Fruit fly (Drosophila melanogaster) whole organism, prepupa: ENCODE results near the gene CtsF.

Source experiments
- Blimp-1 ChIP-seq: fragments of 200-800 bp; sonication (Bioruptor generic); optimal IDR thresholded peaks from 3 replicates; lab custom pipeline; 2017; ENCODE audit warnings: missing biosample characterization, missing genetic modification characterization, mild to moderate bottlenecking, moderate library complexity, missing genetic modification reagents
- CG10631 ChIP-seq: fragments of 200-800 bp; sonication (Bioruptor generic); optimal IDR thresholded peaks from 2 replicates; lab custom pipeline; 2016; ENCODE audit warnings: missing biosample characterization, missing genetic modification characterization
- CG11294 ChIP-seq: fragments of 200-800 bp; sonication (Bioruptor generic); IDR thresholded peaks from 2 replicates; pipeline ENCODE4 v1.3.6; 2022; ENCODE audit warnings: missing biosample characterization, missing genetic modification characterization
- CG11902 ChIP-seq: fragments of 200-800 bp; sonication (Bioruptor generic); optimal IDR thresholded peaks from 3 replicates; lab custom pipeline; 2016; ENCODE audit warnings: missing biosample characterization, missing genetic modification characterization
- CG15336 ChIP-seq: fragments of 200-800 bp; sonication (Bioruptor generic); IDR thresholded peaks from 2 replicates; pipeline ENCODE4 v1.3.6; 2022; ENCODE audit warnings: missing biosample characterization, missing genetic modification characterization
- Ets96B ChIP-seq: fragments of 200-800 bp; optimal IDR thresholded peaks from 2 replicates; lab custom pipeline; 2019; ENCODE audit warnings: missing biosample characterization, mild to moderate bottlenecking, missing genetic modification characterization, moderate library complexity
- Lpt ChIP-seq: fragments of 200-800 bp; sonication (Bioruptor generic); optimal IDR thresholded peaks from 3 replicates; lab custom pipeline; 2016; ENCODE audit warnings: missing biosample characterization, missing genetic modification characterization
- OdsH ChIP-seq: fragments of 200-800 bp; sonication (Bioruptor generic); optimal IDR thresholded peaks from 3 replicates; lab custom pipeline; 2016; ENCODE audit warnings: missing biosample characterization, missing genetic modification characterization
- Sox14 ChIP-seq: fragments of 200-800 bp; sonication (Bioruptor generic); optimal IDR thresholded peaks from 3 replicates; lab custom pipeline; 2016; ENCODE audit warnings: missing biosample characterization, missing genetic modification characterization
- achi ChIP-seq: fragments of 200-800 bp; sonication (Bioruptor generic); optimal IDR thresholded peaks from 3 replicates; lab custom pipeline; 2016; ENCODE audit warnings: missing biosample characterization, missing genetic modification characterization
- fd59A ChIP-seq: fragments of 200-800 bp; sonication (Bioruptor generic); optimal IDR thresholded peaks from 2 replicates; lab custom pipeline; 2017; ENCODE audit warnings: missing biosample characterization, mild to moderate bottlenecking, missing genetic modification characterization, missing genetic modification reagents
- spab ChIP-seq: fragments of 200-800 bp; sonication (Bioruptor generic); optimal IDR thresholded peaks from 2 replicates; lab custom pipeline; 2017; ENCODE audit warnings: missing biosample characterization, mild to moderate bottlenecking, missing genetic modification characterization, missing genetic modification reagents

DNA sequence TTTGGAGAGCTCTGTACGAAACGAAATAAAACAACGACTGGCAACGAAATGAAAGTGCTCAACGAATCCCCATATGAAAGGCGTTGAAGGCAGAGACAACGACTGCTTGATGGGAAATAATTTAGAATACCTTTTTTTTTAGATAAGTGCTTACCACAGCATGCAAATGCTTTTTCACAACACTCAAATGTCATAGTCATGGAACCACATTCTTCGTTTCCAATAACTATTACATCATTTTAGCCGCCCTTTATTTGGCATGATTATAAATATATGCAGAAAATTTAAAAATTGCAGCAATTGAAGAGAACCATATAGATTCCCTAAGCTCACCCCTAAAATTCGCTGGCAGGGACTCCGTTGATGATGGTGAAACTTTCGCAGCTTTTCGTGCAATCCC is 26.2 kb upstream of the CtsF start, which contains the start of gene CG31538:
- TF ChIP-seq CG10631 (GFP tag; lab: Kevin White, UChicago) (no peak), OdsH (GFP tag; lab: Kevin White, UChicago) (no peak), Blimp-1 (GFP tag; lab: Kevin White, UChicago) (no peak), Ets96B (tag; lab: Kevin White, UChicago) (no peak), CG11294 (no peak), Sox14 (GFP tag; lab: Kevin White, UChicago) (no peak), spab (GFP tag; lab: Kevin White, UChicago) (no peak), achi (GFP tag; lab: Kevin White, UChicago) (no peak), Lpt (GFP tag; lab: Kevin White, UChicago) (no peak), CG11902 (GFP tag; lab: Kevin White, UChicago) (no peak), CG15336 (GFP tag; lab: Robert Waterston, UW) (no peak), fd59A (no peak)
